Worm (Caenorhabditis elegans): Measurements from ENCODE around the gene kbp-2.

kbp-2 gene

ce11 chrIII:4950345-4950744 is 46.7 kb upstream of the kbp-2 start (continued):
- no peak for TF ChIP-seq zag-1 (tag; optimal IDR thresholded peaks at IDR 0.05)

ce11 chrIII:4948631-4949030 is 44.9 kb upstream of the kbp-2 start:
- TF ChIP-seq sea-2 (GFP tag; optimal IDR thresholded peaks at IDR 0.05): no peak
- no peak for TF ChIP-seq ceh-82 (tag; optimal IDR thresholded peaks at IDR 0.05)
- no peak for TF ChIP-seq ceh-9 (tag; optimal IDR thresholded peaks at IDR 0.05)
- TF ChIP-seq snpc-4 (tag; optimal IDR thresholded peaks at IDR 0.05): no peak
- no peak for TF ChIP-seq lsy-12 (tag; optimal IDR thresholded peaks at IDR 0.05)
- no peak for TF ChIP-seq fkh-2 (tag; optimal IDR thresholded peaks at IDR 0.05)
- TF ChIP-seq nhr-77 (tag; optimal IDR thresholded peaks at IDR 0.05): no peak
- no peak for TF ChIP-seq zag-1 (tag; optimal IDR thresholded peaks at IDR 0.05)
- no peak for TF ChIP-seq ceh-28 (tag; optimal IDR thresholded peaks at IDR 0.05)
- TF ChIP-seq pqm-1 (tag; optimal IDR thresholded peaks at IDR 0.05): no peak
- TF ChIP-seq lin-39 (tag; optimal IDR thresholded peaks at IDR 0.05): peak; percentile 6
- TF ChIP-seq eor-1 (tag; optimal IDR thresholded peaks at IDR 0.05): no peak
- no peak for TF ChIP-seq unc-62 (GFP tag; optimal IDR thresholded peaks at IDR 0.05)
- TF ChIP-seq aly-2 (tag; optimal IDR thresholded peaks at IDR 0.05): no peak
- peak; percentile 9 for TF ChIP-seq nfya-1 (tag; optimal IDR thresholded peaks at IDR 0.05; ENCODE audit: insufficient read depth)

- TF ChIP-seq hmg-11 (tag; optimal IDR thresholded peaks at IDR 0.05) (peak; percentile 47), nfya-1 (tag; optimal IDR thresholded peaks at IDR 0.05; ENCODE audit: insufficient read depth) (peak; percentile 58), egl-5 (tag; optimal IDR thresholded peaks at IDR 0.05) (no peak), nhr-12 (tag; optimal IDR thresholded peaks at IDR 0.05) (no peak), skn-1 (tag; optimal IDR thresholded peaks at IDR 0.05) (no peak), lin-39 (tag; optimal IDR thresholded peaks at IDR 0.05) (peak; percentile 77), ZK546.5 (tag; optimal IDR thresholded peaks at IDR 0.05) (no peak), fkh-10 (GFP tag; optimal IDR thresholded peaks at IDR 0.05) (no peak), zag-1 (tag; optimal IDR thresholded peaks at IDR 0.05) (no peak), mdl-1 (tag; optimal IDR thresholded peaks at IDR 0.05) (no peak)
These were observed 43.7 kb upstream of the kbp-2 start for ce11 chrIII:4947352-4947751.

- no peak for TF ChIP-seq daf-12 (tag; optimal IDR thresholded peaks at IDR 0.05)
These were observed 40.5 kb upstream of the kbp-2 start, which contains the start of gene ntl-9 for ce11 chrIII:4944213-4944612. Gene ntl-9 (plus strand): TSS chrIII:4944513.

ce11 chrIII:4939267-4939666 is 35.6 kb upstream of the kbp-2 start, which contains the start of gene rpb-2:
Gene rpb-2 (plus strand): TSS chrIII:4939567.
- no peak for TF ChIP-seq ceh-28 (tag; optimal IDR thresholded peaks at IDR 0.05)
- no peak for TF ChIP-seq lin-39 (tag; optimal IDR thresholded peaks at IDR 0.05)
- TF ChIP-seq nhr-12 (tag; optimal IDR thresholded peaks at IDR 0.05): no peak
- no peak for TF ChIP-seq pha-4 (tag; optimal IDR thresholded peaks at IDR 0.05)
- TF ChIP-seq nhr-67 (tag; optimal IDR thresholded peaks at IDR 0.05): no peak
- no peak for TF ChIP-seq nhr-25 (tag; optimal IDR thresholded peaks at IDR 0.05)
- TF ChIP-seq nfya-1 (tag; optimal IDR thresholded peaks at IDR 0.05; ENCODE audit: insufficient read depth): no peak
- no peak for TF ChIP-seq fkh-10 (GFP tag; optimal IDR thresholded peaks at IDR 0.05)
- TF ChIP-seq R02D3.7 (tag; optimal IDR thresholded peaks at IDR 0.05): no peak
- TF ChIP-seq eor-1 (tag; optimal IDR thresholded peaks at IDR 0.05): no peak
- TF ChIP-seq egl-5 (tag; optimal IDR thresholded peaks at IDR 0.05): no peak
- TF ChIP-seq ZK546.5 (tag; optimal IDR thresholded peaks at IDR 0.05): no peak

ce11 chrIII:4937022-4937421 is 33.3 kb upstream of the kbp-2 start, which contains the start of gene fsn-1:
Gene fsn-1 (plus strand): TSS chrIII:4937322.
- TF ChIP-seq eor-1 (tag; optimal IDR thresholded peaks at IDR 0.05) (no peak), fos-1 (tag; optimal IDR thresholded peaks at IDR 0.05) (no peak), ceh-16 (tag; optimal IDR thresholded peaks at IDR 0.05) (no peak), lin-39 (tag; optimal IDR thresholded peaks at IDR 0.05) (no peak), ztf-4 (tag; optimal IDR thresholded peaks at IDR 0.05) (no peak), ceh-82 (tag; optimal IDR thresholded peaks at IDR 0.05) (no peak), nfya-1 (tag; optimal IDR thresholded peaks at IDR 0.05; ENCODE audit: insufficient read depth) (no peak), snpc-4 (tag; optimal IDR thresholded peaks at IDR 0.05) (no peak), ZK546.5 (tag; optimal IDR thresholded peaks at IDR 0.05) (no peak), ama-1 (optimal IDR thresholded peaks at IDR 0.05) (no peak), fkh-2 (tag; optimal IDR thresholded peaks at IDR 0.05) (no peak), fkh-10 (GFP tag; optimal IDR thresholded peaks at IDR 0.05) (no peak), egl-5 (tag; optimal IDR thresholded peaks at IDR 0.05) (no peak), sea-2 (GFP tag; optimal IDR thresholded peaks at IDR 0.05) (no peak), mml-1 (tag; optimal IDR thresholded peaks at IDR 0.05) (no peak), egl-27 (tag; optimal IDR thresholded peaks at IDR 0.05) (no peak)

Measured in whole organism, L3 larva.